Worm (Caenorhabditis elegans): ENCODE measurements around the gene K07D4.5.

The K07D4.5 gene

DNA sequence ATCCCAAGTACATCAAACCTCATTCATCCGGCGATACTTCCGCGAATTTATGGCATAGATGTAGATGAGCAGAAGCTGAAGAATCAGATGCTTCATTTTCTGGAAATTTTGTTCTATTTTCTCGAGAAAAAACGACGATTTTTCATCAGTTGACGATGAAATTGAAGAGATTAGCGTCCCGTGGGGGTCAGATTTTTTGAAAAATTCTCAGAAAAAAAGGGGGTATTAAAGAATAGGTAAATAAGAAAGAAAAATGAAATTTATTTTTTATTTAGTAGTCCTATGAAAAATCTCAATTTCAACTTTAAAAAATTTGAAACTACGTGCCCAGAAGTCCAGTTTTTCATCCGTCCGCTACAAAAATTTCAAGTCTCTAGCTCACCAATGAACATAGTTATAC lies at the start of gene K07D4.5:
Gene K07D4.5, minus strand, starts transcription at position 101 of the 400 bp plus-strand sequence.
- no peak for TF ChIP-seq unc-62 (GFP tag; optimal IDR thresholded peaks at IDR 0.05)

DNA sequence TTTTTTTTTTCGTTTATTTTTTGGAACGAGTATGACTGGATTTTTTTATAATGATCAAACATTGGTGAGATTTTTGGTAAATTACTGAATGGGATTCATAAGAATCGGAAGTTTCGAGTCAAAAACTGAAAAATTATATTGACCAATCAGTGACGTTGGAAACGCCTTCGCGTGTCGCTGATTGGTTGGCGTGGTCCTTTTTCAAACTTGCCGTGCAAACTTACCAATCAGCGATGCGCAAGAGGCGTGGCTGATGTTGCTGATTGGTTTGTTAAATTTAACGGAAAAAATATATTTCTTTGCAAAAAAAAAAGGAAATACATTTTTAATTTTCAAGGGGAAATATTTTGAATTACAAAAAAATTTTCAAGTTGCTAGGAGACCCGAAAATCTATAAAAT lies 49.3 kb upstream of the K07D4.5 start:
- no peak for TF ChIP-seq unc-62 (GFP tag; optimal IDR thresholded peaks at IDR 0.05)

DNA sequence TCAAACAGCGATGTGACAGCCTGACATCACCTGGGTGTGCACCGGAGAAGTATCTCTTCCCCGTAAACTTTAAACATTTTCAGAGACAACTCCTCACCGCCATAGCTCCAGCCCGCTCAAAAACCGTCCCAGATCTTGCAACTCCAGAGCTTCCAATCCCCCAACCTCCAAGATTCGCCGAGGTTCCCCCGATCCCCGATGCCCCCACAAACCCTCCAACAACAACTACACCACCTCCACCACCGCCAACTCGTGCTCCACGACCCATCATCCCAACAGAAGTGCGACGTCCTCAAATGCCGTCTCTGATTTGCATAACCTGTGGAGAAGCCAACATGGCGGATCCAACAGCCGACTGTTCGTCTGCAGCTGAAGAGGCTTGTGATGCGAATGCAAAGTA lies 45.7 kb upstream of the K07D4.5 start:
- no peak for TF ChIP-seq unc-62 (GFP tag; optimal IDR thresholded peaks at IDR 0.05)

DNA sequence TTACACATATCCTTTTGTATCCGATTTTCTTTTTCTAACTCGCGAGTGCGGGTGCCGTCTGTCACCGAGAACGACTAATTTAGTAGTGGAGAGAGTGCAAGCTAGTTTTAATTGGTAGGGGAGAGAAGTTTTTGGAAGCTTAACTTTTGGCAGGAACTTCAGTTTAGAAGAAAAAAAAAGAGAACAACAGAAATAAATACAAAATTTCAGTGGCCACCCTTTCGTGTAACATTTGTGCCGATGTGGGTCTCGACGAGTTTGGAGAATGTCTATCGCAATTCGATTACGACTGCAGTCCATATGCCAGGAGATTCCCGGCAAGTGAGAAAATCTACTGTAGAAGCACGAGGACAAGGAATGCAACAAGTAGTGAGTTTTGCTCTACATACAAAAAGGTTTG lies 42.8 kb upstream of the K07D4.5 start:
- TF ChIP-seq unc-62 (GFP tag; optimal IDR thresholded peaks at IDR 0.05) = no peak

DNA sequence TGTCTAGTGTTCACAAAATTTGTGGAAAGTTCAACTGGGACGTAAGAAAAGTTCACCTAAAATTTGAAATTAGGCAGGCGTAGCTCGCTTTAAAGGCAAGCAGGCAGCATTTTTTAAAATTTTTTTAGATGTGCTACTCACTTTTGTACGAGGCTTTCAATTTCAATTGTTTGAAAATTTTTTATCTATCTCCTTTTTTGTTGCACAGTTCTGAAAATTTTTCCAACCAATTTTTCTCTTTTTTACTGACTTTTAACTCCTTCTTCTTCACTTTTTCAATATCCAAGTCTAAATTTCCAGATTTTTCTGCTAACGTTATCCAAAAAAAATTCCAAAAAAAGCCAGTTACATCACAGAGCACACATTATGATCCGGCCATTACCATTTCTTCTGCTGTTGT lies 41.9 kb upstream of the K07D4.5 start, which contains the start of gene W06A11.1:
Gene W06A11.1, plus strand, starts transcription at position 301 of the 400 bp plus-strand sequence.
- TF ChIP-seq unc-62 (GFP tag; optimal IDR thresholded peaks at IDR 0.05) = no peak

DNA sequence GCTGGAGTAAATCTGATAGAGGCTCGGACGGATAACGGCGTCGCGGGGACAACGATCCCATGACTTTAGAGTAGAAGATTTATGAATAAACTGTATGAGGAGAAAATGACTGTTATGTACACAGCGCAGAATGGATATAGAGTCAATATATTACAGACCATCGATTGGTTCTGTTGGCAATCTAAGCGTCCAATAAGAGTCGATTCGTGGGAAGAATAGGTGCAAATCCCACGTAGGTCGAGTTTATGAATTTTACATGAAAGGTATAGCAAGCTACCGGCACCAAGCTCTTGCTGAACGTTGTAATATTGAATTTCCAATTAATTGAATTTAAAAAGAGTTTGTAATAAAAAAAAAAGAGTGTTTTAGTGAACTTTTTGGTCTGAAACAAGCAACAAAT lies 38.6 kb upstream of the K07D4.5 start, which contains the start of gene fbxb-118:
Gene fbxb-118, minus strand, starts transcription at position 101 of the 400 bp plus-strand sequence.
- TF ChIP-seq unc-62 (GFP tag; optimal IDR thresholded peaks at IDR 0.05) = no peak

DNA sequence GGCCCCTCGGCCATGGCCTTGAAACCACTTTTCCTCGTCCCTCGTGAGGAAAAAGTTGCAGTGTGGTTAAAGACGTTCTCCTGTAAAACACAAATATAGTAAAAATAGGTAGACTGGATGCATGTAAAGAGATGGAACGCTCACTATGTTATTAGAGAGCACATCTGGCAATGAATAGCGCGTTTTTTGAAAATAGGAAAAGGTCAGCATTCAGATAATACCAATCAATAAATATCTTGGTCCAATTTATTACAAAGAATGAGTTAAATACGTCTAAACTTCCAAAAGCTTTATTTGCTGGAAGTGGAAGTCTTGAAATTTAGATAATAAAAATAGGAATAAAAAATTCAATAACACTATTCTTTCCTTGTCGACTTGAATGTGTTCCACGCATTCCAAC lies 37.1 kb upstream of the K07D4.5 start, which contains the start of gene gadr-4:
Gene gadr-4, minus strand, starts transcription at position 101 of the 400 bp plus-strand sequence.
- TF ChIP-seq unc-62 (GFP tag; optimal IDR thresholded peaks at IDR 0.05) = no peak

DNA sequence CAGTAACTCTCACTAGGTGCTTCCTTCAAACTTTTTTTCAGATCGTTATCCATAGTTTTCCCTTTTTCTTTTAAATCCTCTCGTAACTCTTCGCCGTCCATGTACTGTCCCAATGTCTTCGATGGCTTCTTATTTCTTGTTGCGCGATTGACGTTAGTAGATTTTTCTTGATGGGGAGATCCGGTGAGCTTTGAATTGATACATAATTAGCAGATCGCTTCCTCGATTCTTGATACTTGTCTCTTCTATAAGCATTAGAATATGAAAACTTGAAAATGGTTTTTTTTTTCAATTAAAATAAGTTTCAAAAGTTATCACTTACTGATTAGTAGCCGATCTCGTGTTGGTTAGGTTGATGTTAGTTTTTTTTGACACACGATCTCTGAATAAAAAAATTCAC lies 20.0 kb upstream of the K07D4.5 start, which contains the start of gene K07D4.2:
Gene K07D4.2, minus strand, starts transcription at position 101 of the 400 bp plus-strand sequence.
- TF ChIP-seq unc-62 (GFP tag; optimal IDR thresholded peaks at IDR 0.05) = no peak

DNA sequence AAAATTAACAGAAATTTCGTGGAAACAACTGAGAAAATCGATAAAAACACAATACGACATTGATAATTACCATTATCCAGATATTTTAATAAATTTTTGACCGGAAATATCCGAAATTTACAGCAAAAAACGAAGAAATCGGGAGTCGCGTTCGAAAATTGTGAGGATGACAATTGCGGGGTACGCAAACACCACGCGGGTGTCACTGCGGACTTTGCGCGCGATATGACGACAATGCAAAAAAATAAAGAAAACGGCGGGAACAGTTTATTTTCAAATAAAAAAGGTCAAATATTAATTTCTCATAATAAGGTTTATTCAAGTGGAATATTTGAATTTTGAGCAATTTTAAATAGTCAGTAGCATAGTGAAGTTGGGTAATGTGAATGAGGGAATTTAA lies 19.0 kb upstream of the K07D4.5 start, which contains the start of gene rpn-11:
Gene rpn-11, minus strand, starts transcription at position 198 of the 400 bp plus-strand sequence.
- no peak for TF ChIP-seq unc-62 (GFP tag; optimal IDR thresholded peaks at IDR 0.05)

DNA sequence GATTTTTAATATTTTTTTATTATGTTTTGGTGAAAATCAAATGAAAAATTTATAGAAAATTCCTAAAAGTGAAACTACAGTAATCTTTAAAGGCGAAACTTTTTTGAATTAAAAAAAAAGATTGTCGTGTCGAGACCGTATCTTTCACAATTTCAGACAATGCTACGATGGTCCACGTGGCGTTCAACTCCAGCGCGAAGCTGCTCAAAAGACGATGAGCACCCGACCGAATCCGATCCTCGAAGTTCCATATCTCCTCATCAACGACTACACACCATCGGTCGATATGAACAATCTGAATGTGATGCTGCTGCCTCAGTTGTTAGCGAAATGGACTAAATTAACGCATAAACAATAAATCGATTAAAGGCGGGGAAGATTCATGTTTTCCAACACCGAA lies 17.3 kb upstream of the K07D4.5 start:
- TF ChIP-seq unc-62 (GFP tag; optimal IDR thresholded peaks at IDR 0.05) = no peak

DNA sequence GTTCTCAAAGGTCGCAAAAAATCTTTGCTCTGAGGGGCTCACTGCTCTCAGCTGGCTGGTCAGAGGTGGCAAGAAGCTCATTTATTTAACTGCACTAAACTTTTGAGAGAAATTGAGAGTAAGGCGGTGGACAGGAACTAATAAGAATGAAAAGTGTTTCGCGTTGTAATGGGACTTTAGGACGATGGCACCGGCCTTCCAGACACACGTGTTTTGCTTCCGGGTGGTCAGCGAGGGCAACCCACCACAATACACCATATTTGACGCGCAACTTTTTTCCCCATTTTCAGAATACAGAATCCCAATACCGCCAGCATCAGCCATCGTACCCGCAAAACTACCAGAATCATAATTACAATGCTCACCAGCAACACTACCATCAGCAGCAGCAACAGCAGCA lies 14.7 kb upstream of the K07D4.5 start:
- no peak for TF ChIP-seq unc-62 (GFP tag; optimal IDR thresholded peaks at IDR 0.05)

DNA sequence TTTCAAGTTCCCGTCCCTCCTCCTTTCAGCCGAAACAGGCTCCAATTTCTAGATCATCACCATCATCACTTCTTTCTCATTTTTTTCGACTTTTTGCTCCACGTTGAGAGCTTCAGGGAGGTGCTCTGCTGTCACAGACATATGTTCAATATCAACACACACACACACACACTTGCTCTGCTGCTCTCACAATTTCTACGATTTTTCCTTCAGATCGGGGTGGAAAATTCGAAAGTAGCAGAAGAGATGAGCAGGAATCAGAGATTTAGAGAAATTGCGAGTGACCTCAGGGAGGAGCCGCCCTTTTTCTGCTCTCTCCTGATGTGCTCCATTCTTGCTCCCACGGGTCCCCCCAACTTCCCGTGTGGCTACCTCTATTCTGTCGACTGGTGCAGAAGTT lies 13.2 kb upstream of the K07D4.5 start, which contains the start of gene pqn-48:
Gene pqn-48, plus strand, starts transcription at position 344 of the 400 bp plus-strand sequence.
- no peak for TF ChIP-seq unc-62 (GFP tag; optimal IDR thresholded peaks at IDR 0.05)

DNA sequence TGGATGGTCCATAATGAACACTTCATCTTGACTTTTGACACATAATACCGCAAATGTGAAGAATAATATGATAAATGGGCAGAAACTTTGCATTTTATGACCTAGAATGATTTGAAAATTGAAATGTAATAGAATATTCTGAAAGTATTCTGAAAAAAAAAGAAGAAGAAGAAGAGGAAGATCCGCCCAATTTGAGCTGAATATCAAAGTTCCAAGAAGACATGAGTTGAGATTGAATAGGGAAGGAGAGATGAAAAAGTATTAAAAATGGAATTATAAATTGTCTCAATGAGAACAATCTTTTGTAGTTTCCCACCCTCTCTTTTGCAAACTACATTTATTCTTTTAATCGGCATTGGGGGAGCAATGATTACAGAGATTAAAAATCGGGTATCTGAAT lies 6.9 kb upstream of the K07D4.5 start, which contains the start of gene K07D4.4:
Gene K07D4.4, minus strand, starts transcription at position 101 of the 400 bp plus-strand sequence.
- TF ChIP-seq unc-62 (GFP tag; optimal IDR thresholded peaks at IDR 0.05) = no peak

DNA sequence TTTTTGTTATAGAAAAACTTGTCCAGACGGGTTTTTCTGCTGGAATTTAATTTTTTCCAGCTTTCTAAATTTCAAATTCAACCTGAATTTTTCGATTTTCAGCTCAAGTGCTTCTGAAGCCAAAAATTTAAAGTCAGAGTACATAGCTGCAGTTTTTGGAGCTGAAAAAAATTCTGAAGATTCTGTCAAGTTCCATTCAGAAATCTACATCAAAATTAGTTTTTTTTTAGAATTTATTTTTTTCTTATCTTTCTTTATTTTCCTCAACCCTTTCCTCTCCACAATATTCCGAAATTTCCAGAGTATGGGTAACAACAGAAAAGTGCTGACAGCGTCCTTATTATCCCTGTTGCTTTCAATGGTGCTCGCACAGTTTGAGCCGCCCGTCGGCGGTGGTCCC lies 2.9 kb upstream of the K07D4.5 start, which contains the start of gene K07D4.9:
Gene K07D4.9, plus strand, starts transcription at position 301 of the 400 bp plus-strand sequence.
- no peak for TF ChIP-seq unc-62 (GFP tag; optimal IDR thresholded peaks at IDR 0.05)

DNA sequence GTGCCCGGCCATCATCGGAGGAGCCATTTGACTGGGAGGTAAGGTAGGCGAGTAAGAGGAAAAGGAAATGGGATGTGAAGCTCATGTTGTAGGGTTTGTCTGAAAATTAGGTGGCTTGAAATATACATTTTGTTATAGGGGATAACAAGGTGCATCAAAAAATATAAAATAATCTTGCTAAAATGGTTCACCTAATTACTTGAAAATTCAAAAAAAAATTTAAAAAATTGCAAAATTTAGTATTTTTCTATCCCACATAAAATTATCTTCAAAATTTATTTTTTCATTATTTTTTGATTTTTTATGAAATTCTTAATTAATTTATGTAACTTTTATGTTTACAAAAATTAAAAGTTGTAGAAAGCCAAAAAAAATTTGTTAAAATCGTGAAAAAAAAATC lies 6.7 kb downstream of the K07D4.5 start, which contains the start of gene K07D4.6:
Gene K07D4.6, minus strand, starts transcription at position 101 of the 400 bp plus-strand sequence.
- TF ChIP-seq unc-62 (GFP tag; optimal IDR thresholded peaks at IDR 0.05) = no peak

DNA sequence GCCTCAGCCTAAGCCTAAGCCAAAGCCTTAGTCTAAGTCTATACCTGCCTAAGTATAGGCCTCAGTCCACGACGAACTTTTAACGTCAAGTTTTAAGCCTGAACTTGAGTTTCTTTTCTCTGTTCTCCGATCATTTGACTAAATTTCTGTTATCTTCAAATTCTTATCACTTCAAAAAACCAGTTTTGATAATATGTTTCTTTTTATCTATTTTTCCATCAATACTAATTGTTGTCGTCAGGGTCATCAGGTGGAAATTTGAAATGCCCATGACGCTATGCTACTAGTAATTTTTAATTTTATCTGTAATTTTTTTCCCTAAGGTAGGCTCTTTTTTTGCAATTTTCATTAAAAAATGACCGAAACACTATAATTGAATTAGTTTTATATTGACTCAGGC lies 13.8 kb downstream of the K07D4.5 start:
- no peak for TF ChIP-seq unc-62 (GFP tag; optimal IDR thresholded peaks at IDR 0.05)

DNA sequence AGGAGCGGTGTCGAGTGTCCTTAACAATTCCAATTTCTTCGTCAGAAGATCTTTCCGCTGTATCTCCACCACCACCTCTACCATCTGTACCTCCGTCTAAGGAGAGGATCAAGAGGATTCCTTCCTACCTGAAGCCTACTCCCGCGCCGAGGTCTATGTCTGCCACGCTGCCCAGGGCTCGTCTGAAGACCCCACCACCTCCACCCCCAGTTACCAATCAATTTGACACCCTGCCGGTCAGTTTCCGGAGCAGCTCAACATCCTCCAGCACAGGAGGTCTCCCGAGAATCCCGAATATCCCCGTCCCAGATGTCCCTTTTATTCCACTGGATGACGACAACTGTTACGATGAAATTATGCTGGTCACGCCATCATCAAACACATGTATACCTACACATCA lies 17.4 kb downstream of the K07D4.5 start:
- TF ChIP-seq unc-62 (GFP tag; optimal IDR thresholded peaks at IDR 0.05) = no peak

DNA sequence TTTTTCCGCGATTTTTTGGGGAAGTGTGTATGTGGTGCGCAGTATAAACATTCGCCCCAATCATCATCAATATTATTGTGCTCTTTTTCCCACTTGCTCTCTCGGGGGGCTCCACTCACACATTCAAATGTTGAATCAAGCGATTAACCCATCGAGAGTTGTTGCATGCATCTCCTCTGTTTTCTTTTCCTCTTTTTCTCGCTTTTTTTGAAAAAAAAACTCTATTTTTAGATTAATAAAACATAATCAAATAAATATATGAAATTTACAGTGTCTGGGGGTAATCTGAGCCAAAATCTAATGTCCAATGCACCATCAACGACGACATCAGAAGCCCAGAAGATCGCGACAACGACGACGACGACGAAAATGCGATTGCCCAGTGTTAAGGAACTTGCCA lies 20.7 kb downstream of the K07D4.5 start, which contains the start of gene ephx-1:
Gene ephx-1, plus strand, starts transcription at position 301 of the 400 bp plus-strand sequence.
- no peak for TF ChIP-seq unc-62 (GFP tag; optimal IDR thresholded peaks at IDR 0.05)
